Worm (Caenorhabditis elegans) whole organism, midembryonic: Measurements from ENCODE around the gene rpb-2.

Experiments
- klf-2 ChIP-seq: fragments of 200-800 bp; sonication (Bioruptor generic); conservative IDR thresholded peaks from 2 replicates; pipeline ENCODE4 v1.3.6; 2022; ENCODE audit warnings: missing genetic modification reagents, missing genetic modification characterization, missing compliant biosample characterization
- ztf-23 ChIP-seq: fragments of 200-800 bp; sonication (Bioruptor generic); IDR thresholded peaks from 2 replicates; pipeline ENCODE4 v1.3.6; 2022; ENCODE audit warnings: missing genetic modification reagents, missing genetic modification characterization, missing compliant biosample characterization

DNA sequence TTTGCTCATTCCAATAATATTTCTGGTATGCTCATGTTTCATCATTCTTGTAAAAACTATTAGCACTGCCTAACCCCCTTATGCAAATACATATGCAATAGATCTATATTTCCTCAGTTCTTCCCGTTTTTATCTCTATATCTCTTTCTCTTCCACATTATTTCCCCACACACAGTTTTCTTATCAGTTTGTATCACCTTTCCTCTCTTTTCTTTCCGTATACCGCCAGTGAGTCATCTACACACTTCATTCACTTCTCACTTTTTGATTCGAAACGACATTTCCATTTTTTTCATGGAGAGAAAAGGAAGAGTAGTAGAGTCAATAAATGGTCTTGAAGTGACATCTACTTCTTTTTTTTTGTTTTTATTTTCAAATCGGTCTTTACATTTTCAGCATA lies 33.0 kb upstream of the rpb-2 start:
- TF ChIP-seq klf-2 (no peak), ztf-23 (GFP tag; lab: Robert Waterston, UW) (no peak)
